Worm (Caenorhabditis elegans): ENCODE results near the gene Y57A10C.11.

DNA sequence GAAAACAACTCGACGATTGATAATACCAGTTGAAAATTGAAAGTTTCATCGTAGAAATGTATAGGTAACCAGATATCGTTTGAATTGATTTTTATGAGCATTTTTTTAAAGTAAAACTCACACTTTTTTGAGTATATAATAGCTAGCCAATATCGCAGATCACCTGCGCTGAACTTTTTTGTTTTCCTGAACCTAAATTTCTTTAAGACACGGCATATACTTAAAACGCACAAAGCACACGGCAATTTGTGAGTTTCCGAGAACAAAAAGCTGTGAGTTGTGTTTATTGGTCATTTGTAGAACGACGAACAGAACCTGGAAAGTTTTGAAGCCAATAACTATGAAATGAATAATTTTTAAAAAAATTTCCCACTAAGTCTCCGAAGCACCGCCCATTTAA, 12.9 kb downstream of the Y57A10C.11 start, which contains the start of gene sre-29:
- no peak for TF ChIP-seq rcor-1 (GFP tag; IDR thresholded peaks at IDR 0.05)
- no peak for TF ChIP-seq sdz-38 (tag; optimal IDR thresholded peaks at IDR 0.05)

All from whole organism, young adult.